Worm (Caenorhabditis elegans) whole organism, late embryonic: ENCODE measurements around the gene arrd-17.

Experiments
- F13H6.1 ChIP-seq: sonication (generic microtip); optimal IDR thresholded peaks from 2 replicates; lab custom pipeline; 2016; ENCODE audit warnings: missing genetic modification characterization, missing compliant biosample characterization
- Y22D7AL.16 ChIP-seq: sonication (generic microtip); optimal IDR thresholded peaks from 2 replicates; lab custom pipeline; 2016; ENCODE audit warnings: missing genetic modification characterization, missing compliant biosample characterization
- ama-1 ChIP-seq: fragments of 150-350 bp; optimal IDR thresholded peaks from 2 replicates; lab custom pipeline; 2014
- ceh-2 ChIP-seq: sonication (generic microtip); optimal IDR thresholded peaks from 2 replicates; lab custom pipeline; 2016; ENCODE audit warnings: missing genotype, missing genetic modification characterization, missing compliant biosample characterization
- ceh-31 ChIP-seq: sonication (generic microtip); optimal IDR thresholded peaks from 2 replicates; lab custom pipeline; 2016; ENCODE audit warnings: missing genetic modification characterization, missing compliant biosample characterization
- elt-4 ChIP-seq: sonication (generic microtip); optimal IDR thresholded peaks from 2 replicates; lab custom pipeline; 2016; ENCODE audit warnings: missing genetic modification characterization, missing compliant biosample characterization
- hlh-15 ChIP-seq: sonication (generic microtip); optimal IDR thresholded peaks from 2 replicates; lab custom pipeline; 2016; ENCODE audit warnings: missing genetic modification characterization, missing compliant biosample characterization
- lin-11 ChIP-seq: fragments of 200-800 bp; sonication (Bioruptor generic); optimal IDR thresholded peaks from 2 replicates; lab custom pipeline; 2018; ENCODE audit warnings: mild to moderate bottlenecking, missing genetic modification characterization, missing compliant biosample characterization
- nhr-11 ChIP-seq: fragments of 150-350 bp; optimal IDR thresholded peaks from 2 replicates; lab custom pipeline; 2014; ENCODE audit warnings: missing biosample characterization, missing genetic modification characterization
- rnt-1 ChIP-seq: sonication (generic microtip); optimal IDR thresholded peaks from 2 replicates; lab custom pipeline; 2016; ENCODE audit warnings: missing genetic modification characterization, missing compliant biosample characterization
- syd-9 ChIP-seq: sonication (generic microtip); optimal IDR thresholded peaks from 2 replicates; lab custom pipeline; 2016; ENCODE audit warnings: mild to moderate bottlenecking, missing genetic modification characterization, moderate library complexity, missing compliant biosample characterization
- tbx-2 ChIP-seq: sonication (generic microtip); optimal IDR thresholded peaks from 2 replicates; lab custom pipeline; 2016; ENCODE audit warnings: missing genetic modification characterization, missing compliant biosample characterization
- zip-5 ChIP-seq: sonication (generic microtip); optimal IDR thresholded peaks from 2 replicates; lab custom pipeline; 2016; ENCODE audit warnings: missing genetic modification characterization, missing compliant biosample characterization

ce11 chrIII:13654950-13655349 is 24.3 kb upstream of the arrd-17 start:
- TF ChIP-seq tbx-2 (tag; lab: Kevin White, UChicago) (no peak), F13H6.1 (tag; lab: Kevin White, UChicago) (no peak), ceh-31 (tag; lab: Kevin White, UChicago) (no peak), nhr-11 (no peak), elt-4 (tag; lab: Kevin White, UChicago) (no peak), lin-11 (no peak), syd-9 (tag; lab: Kevin White, UChicago) (no peak), hlh-15 (tag; lab: Kevin White, UChicago) (no peak), zip-5 (tag; lab: Kevin White, UChicago) (no peak), rnt-1 (tag; lab: Kevin White, UChicago) (no peak), ceh-2 (tag; lab: Kevin White, UChicago) (no peak), ama-1 (lab: Kevin White, UChicago) (no peak), Y22D7AL.16 (no peak)
